Worm (Caenorhabditis elegans): Measurements from ENCODE around the gene Y69A2AR.47.

The Y69A2AR.47 gene

ce11 chrIV:2607513-2608101 lies 10.1 kb downstream of the Y69A2AR.47 start, which contains the start of gene vamp-7:
Gene vamp-7, plus strand, starts transcription at chrIV:2608051.
- TF ChIP-seq med-1 (GFP tag; optimal IDR thresholded peaks at IDR 0.05; ENCODE audit: insufficient read depth) (no peak), T22C8.4 (GFP tag; IDR thresholded peaks at IDR 0.05) (no peak), cog-1 (tag; optimal IDR thresholded peaks at IDR 0.05) (no peak), ref-1 (GFP tag; conservative IDR thresholded peaks at IDR 0.05) (no peak), ztf-29 (GFP tag; IDR thresholded peaks at IDR 0.05) (no peak), ztf-23 (GFP tag; IDR thresholded peaks at IDR 0.05) (no peak), flt-1 (GFP tag; IDR thresholded peaks at IDR 0.05) (no peak), klf-2 (GFP tag; conservative IDR thresholded peaks at IDR 0.05) (no peak), tab-1 (GFP tag; IDR thresholded peaks at IDR 0.05) (no peak)

- TF ChIP-seq cog-1 (tag; optimal IDR thresholded peaks at IDR 0.05), result no peak
- no peak for TF ChIP-seq ref-1 (GFP tag; conservative IDR thresholded peaks at IDR 0.05)
Measured at ce11 chrIV:2610409-2610808, 12.9 kb downstream of the Y69A2AR.47 start, which contains the start of gene Y69A2AR.32. Gene Y69A2AR.32, plus strand, starts transcription at chrIV:2610436.

DNA sequence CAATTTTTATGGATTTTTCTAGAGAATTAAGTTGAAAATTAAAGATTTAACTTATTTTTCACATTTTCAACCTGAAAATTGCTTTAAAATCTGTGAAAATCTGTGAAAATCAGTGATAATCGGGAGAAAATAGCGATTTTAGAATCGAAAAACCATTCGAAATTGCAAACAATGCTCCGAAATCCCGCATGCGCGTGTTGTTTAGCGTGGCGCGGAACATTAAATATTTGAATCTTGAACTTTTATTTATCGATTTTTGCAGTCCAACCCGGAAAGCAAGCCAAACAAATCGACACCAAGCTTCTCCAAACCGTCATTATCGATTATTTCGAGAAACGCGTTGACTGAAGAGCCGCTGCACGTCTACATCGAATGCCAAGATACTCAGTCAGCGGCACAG lies 13.5 kb downstream of the Y69A2AR.47 start:
- TF ChIP-seq ref-1 (GFP tag; conservative IDR thresholded peaks at IDR 0.05) (no peak), T22C8.4 (GFP tag; IDR thresholded peaks at IDR 0.05) (peak; percentile 28; the same call in 1 of the 2 replicates)

ce11 chrIV:2613011-2613503 lies 15.5 kb downstream of the Y69A2AR.47 start, which contains the start of gene Y69A2AR.28:
Gene Y69A2AR.28, minus strand, starts transcription at chrIV:2613061.
- TF ChIP-seq ztf-23 (GFP tag; IDR thresholded peaks at IDR 0.05) (no peak), cog-1 (tag; optimal IDR thresholded peaks at IDR 0.05) (no peak), med-1 (GFP tag; optimal IDR thresholded peaks at IDR 0.05; ENCODE audit: insufficient read depth) (no peak), ztf-29 (GFP tag; IDR thresholded peaks at IDR 0.05) (no peak), tab-1 (GFP tag; IDR thresholded peaks at IDR 0.05) (no peak), T22C8.4 (GFP tag; IDR thresholded peaks at IDR 0.05) (no peak), klf-2 (GFP tag; conservative IDR thresholded peaks at IDR 0.05) (no peak), ref-1 (GFP tag; conservative IDR thresholded peaks at IDR 0.05) (no peak), flt-1 (GFP tag; IDR thresholded peaks at IDR 0.05) (no peak)

DNA sequence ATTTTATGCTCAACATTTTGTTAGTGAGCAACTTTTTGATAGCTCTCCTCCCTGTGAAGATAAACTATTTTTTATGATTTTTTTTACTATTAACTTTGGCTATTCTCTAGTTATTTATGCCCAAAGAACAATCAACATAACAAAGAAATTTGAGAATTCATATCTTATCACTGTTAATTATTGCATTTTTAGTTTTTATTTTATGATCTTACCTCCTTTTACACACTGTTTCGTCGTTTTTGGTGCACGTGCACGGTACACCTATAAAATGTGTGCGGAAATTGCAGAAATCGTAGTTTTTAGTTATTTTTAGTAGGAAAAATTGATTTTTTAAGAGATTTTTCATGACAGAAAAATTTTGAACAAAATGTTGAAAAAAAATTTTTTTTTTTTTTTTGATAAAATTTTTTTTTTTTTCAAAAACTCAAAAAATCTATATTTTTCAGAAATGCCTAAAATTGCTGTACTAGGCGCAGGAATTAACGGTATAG lies 16.3 kb downstream of the Y69A2AR.47 start, which contains the start of gene daao-1:
Gene daao-1 (plus strand): TSS at position 441 of the 491 bp plus-strand sequence.
- TF ChIP-seq ztf-29 (GFP tag; IDR thresholded peaks at IDR 0.05), result no peak
- no peak for TF ChIP-seq ref-1 (GFP tag; conservative IDR thresholded peaks at IDR 0.05)
- TF ChIP-seq tab-1 (GFP tag; IDR thresholded peaks at IDR 0.05), result no peak
- no peak for TF ChIP-seq klf-2 (GFP tag; conservative IDR thresholded peaks at IDR 0.05)
- no peak for TF ChIP-seq med-1 (GFP tag; optimal IDR thresholded peaks at IDR 0.05; ENCODE audit: insufficient read depth)
- TF ChIP-seq ztf-23 (GFP tag; IDR thresholded peaks at IDR 0.05), result no peak
- no peak for TF ChIP-seq cog-1 (tag; optimal IDR thresholded peaks at IDR 0.05)
- no peak for TF ChIP-seq flt-1 (GFP tag; IDR thresholded peaks at IDR 0.05)
- no peak for TF ChIP-seq T22C8.4 (GFP tag; IDR thresholded peaks at IDR 0.05)

ce11 chrIV:2616853-2617252 lies 19.3 kb downstream of the Y69A2AR.47 start:
- TF ChIP-seq flt-1 (GFP tag; IDR thresholded peaks at IDR 0.05), result no peak
- TF ChIP-seq T22C8.4 (GFP tag; IDR thresholded peaks at IDR 0.05), result peak; percentile 69; the same call in 1 of the 2 replicates
- no peak for TF ChIP-seq klf-2 (GFP tag; conservative IDR thresholded peaks at IDR 0.05)

DNA sequence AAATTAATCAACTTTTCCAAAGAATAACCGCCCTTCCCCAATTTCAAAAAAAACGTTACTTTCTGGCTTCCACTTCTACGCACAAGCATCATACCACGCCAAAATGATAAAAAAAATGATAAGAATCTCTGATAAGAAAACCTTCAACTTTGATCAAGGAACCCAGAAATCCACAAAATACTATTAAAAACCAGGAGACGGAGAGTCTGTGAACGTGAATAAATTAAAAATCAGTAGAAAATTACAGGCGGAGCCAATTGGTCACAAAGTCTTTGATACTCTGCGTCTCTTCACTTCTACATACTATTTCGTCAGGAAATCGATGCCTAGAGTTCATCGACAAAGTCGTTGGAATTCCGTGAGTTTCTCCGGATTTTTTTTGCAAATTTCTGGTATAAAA lies 21.1 kb downstream of the Y69A2AR.47 start, which contains the start of gene smf-3:
Gene smf-3 (plus strand): TSS at position 259 of the 400 bp plus-strand sequence.
- TF ChIP-seq ztf-29 (GFP tag; IDR thresholded peaks at IDR 0.05) (no peak), ztf-23 (GFP tag; IDR thresholded peaks at IDR 0.05) (no peak), T22C8.4 (GFP tag; IDR thresholded peaks at IDR 0.05) (no peak), tab-1 (GFP tag; IDR thresholded peaks at IDR 0.05) (no peak), cog-1 (tag; optimal IDR thresholded peaks at IDR 0.05) (no peak), med-1 (GFP tag; optimal IDR thresholded peaks at IDR 0.05; ENCODE audit: insufficient read depth) (no peak), flt-1 (GFP tag; IDR thresholded peaks at IDR 0.05) (no peak), klf-2 (GFP tag; conservative IDR thresholded peaks at IDR 0.05) (no peak), ref-1 (GFP tag; conservative IDR thresholded peaks at IDR 0.05) (no peak)

ce11 chrIV:2628171-2628570 lies 30.7 kb downstream of the Y69A2AR.47 start, which contains the start of gene ngn-1:
Gene ngn-1, minus strand, starts transcription at chrIV:2628271.
- TF ChIP-seq flt-1 (GFP tag; IDR thresholded peaks at IDR 0.05) (no peak), tab-1 (GFP tag; IDR thresholded peaks at IDR 0.05) (no peak), T22C8.4 (GFP tag; IDR thresholded peaks at IDR 0.05) (no peak), ztf-23 (GFP tag; IDR thresholded peaks at IDR 0.05) (no peak)

ce11 chrIV:2630145-2630544 lies 32.6 kb downstream of the Y69A2AR.47 start:
- no peak for TF ChIP-seq flt-1 (GFP tag; IDR thresholded peaks at IDR 0.05)
- no peak for TF ChIP-seq ref-1 (GFP tag; conservative IDR thresholded peaks at IDR 0.05)
- no peak for TF ChIP-seq cog-1 (tag; optimal IDR thresholded peaks at IDR 0.05)
- no peak for TF ChIP-seq ztf-29 (GFP tag; IDR thresholded peaks at IDR 0.05)
- TF ChIP-seq med-1 (GFP tag; optimal IDR thresholded peaks at IDR 0.05; ENCODE audit: insufficient read depth), result no peak
- no peak for TF ChIP-seq tab-1 (GFP tag; IDR thresholded peaks at IDR 0.05)
- TF ChIP-seq ztf-23 (GFP tag; IDR thresholded peaks at IDR 0.05), result no peak
- no peak for TF ChIP-seq T22C8.4 (GFP tag; IDR thresholded peaks at IDR 0.05)
- no peak for TF ChIP-seq klf-2 (GFP tag; conservative IDR thresholded peaks at IDR 0.05)

- TF ChIP-seq ztf-29 (GFP tag; IDR thresholded peaks at IDR 0.05), result no peak
- TF ChIP-seq klf-2 (GFP tag; conservative IDR thresholded peaks at IDR 0.05), result no peak
- 0 out of 2 replicates have a peak, but pooled peaks have one; percentile 15 for TF ChIP-seq flt-1 (GFP tag; IDR thresholded peaks at IDR 0.05)
Measured at ce11 chrIV:2634992-2635391, 37.5 kb downstream of the Y69A2AR.47 start.
